Worm (Caenorhabditis elegans): ENCODE results near the gene Y38C1AA.6.

Gene Y38C1AA.6

ce11 chrIV:162530-162929, at the start of gene Y38C1AA.6:
Gene Y38C1AA.6 (plus strand): TSS chrIV:162830.
- TF ChIP-seq ama-1 (optimal IDR thresholded peaks at IDR 0.05) (no peak), ama-1 (GFP tag; optimal IDR thresholded peaks at IDR 0.05) (no peak), F10E7.11 (tag; optimal IDR thresholded peaks at IDR 0.05) (no peak), madf-6 (GFP tag; IDR thresholded peaks at IDR 0.05) (no peak), egl-44 (GFP tag; IDR thresholded peaks at IDR 0.05) (no peak), Y67H2A.10 (GFP tag; conservative IDR thresholded peaks at IDR 0.05) (no peak), ekl-4 (GFP tag; IDR thresholded peaks at IDR 0.05) (no peak), hrde-1 (tag; optimal IDR thresholded peaks at IDR 0.05; ENCODE audit: borderline replicate concordance) (no peak), C06A6.2 (GFP tag; conservative IDR thresholded peaks at IDR 0.05) (no peak), ztf-26 (tag; optimal IDR thresholded peaks at IDR 0.05) (no peak), mes-4 (tag; optimal IDR thresholded peaks at IDR 0.05) (no peak), C17E4.6 (GFP tag; IDR thresholded peaks at IDR 0.05) (no peak), sdz-38 (tag; optimal IDR thresholded peaks at IDR 0.05) (no peak), Y53G8AR.9 (GFP tag; conservative IDR thresholded peaks at IDR 0.05) (no peak), him-1 (tag; optimal IDR thresholded peaks at IDR 0.05) (no peak), athp-1 (tag; optimal IDR thresholded peaks at IDR 0.05) (no peak), ztf-22 (GFP tag; optimal IDR thresholded peaks at IDR 0.05) (no peak), gei-17 (GFP tag; optimal IDR thresholded peaks at IDR 0.05) (no peak), zfh-2 (GFP tag; conservative IDR thresholded peaks at IDR 0.05) (no peak), ceh-27 (GFP tag; optimal IDR thresholded peaks at IDR 0.05) (no peak)

ce11 chrIV:118786-119185, 43.8 kb upstream of the Y38C1AA.6 start:
- TF ChIP-seq lin-26 (GFP tag; IDR thresholded peaks at IDR 0.05), result peak; percentile 67
- TF ChIP-seq mxl-1 (tag; optimal IDR thresholded peaks at IDR 0.05), result no peak
- 0 out of 2 replicates have a peak, but pooled peaks have one; percentile 27 for TF ChIP-seq Y95B8A.8 (GFP tag; IDR thresholded peaks at IDR 0.05)
- no peak for TF ChIP-seq ztf-25 (GFP tag; IDR thresholded peaks at IDR 0.05)
- no peak for TF ChIP-seq T07F8.4 (tag; optimal IDR thresholded peaks at IDR 0.05)
- no peak for TF ChIP-seq rec-8 (tag; optimal IDR thresholded peaks at IDR 0.05)
- TF ChIP-seq F22D6.2 (tag; optimal IDR thresholded peaks at IDR 0.05), result no peak
- no peak for TF ChIP-seq nhr-80 (tag; optimal IDR thresholded peaks at IDR 0.05)
- no peak for TF ChIP-seq sptf-2 (GFP tag; optimal IDR thresholded peaks at IDR 0.05)
- TF ChIP-seq mel-28 (tag; optimal IDR thresholded peaks at IDR 0.05; ENCODE audit: borderline replicate concordance), result no peak
- no peak for TF ChIP-seq Y53F4B.3 (GFP tag; IDR thresholded peaks at IDR 0.05)
- TF ChIP-seq sea-2 (GFP tag; IDR thresholded peaks at IDR 0.05), result no peak
- no peak for TF ChIP-seq egrh-3 (GFP tag; IDR thresholded peaks at IDR 0.05)
- no peak for TF ChIP-seq akir-1 (GFP tag; optimal IDR thresholded peaks at IDR 0.05)
- TF ChIP-seq xnd-1 (tag; optimal IDR thresholded peaks at IDR 0.05), result no peak
- TF ChIP-seq B0261.1 (tag; optimal IDR thresholded peaks at IDR 0.05), result no peak
- no peak for TF ChIP-seq attf-5 (GFP tag; optimal IDR thresholded peaks at IDR 0.05)
- no peak for TF ChIP-seq let-607 (tag; optimal IDR thresholded peaks at IDR 0.05)
- TF ChIP-seq K11D2.4 (GFP tag; IDR thresholded peaks at IDR 0.05), result no peak
- no peak for TF ChIP-seq atf-7 (tag; optimal IDR thresholded peaks at IDR 0.05)
- no peak for TF ChIP-seq F52B5.7 (tag; optimal IDR thresholded peaks at IDR 0.05)
- TF ChIP-seq athp-1 (tag; optimal IDR thresholded peaks at IDR 0.05), result no peak
- no peak for TF ChIP-seq ceh-58 (GFP tag; IDR thresholded peaks at IDR 0.05)
- peak; percentile 63; the same call in 1 of the 2 replicates for TF ChIP-seq ekl-4 (GFP tag; IDR thresholded peaks at IDR 0.05)
- peak; percentile 36; the same call in 1 of the 2 replicates for TF ChIP-seq madf-6 (GFP tag; IDR thresholded peaks at IDR 0.05)
- no peak for TF ChIP-seq ceh-100 (GFP tag; IDR thresholded peaks at IDR 0.05)
- no peak for TF ChIP-seq hrde-1 (tag; optimal IDR thresholded peaks at IDR 0.05; ENCODE audit: borderline replicate concordance)
- no peak for TF ChIP-seq madf-8 (GFP tag; conservative IDR thresholded peaks at IDR 0.05)
- no peak for TF ChIP-seq tbx-9 (tag; optimal IDR thresholded peaks at IDR 0.05; ENCODE audit: borderline replicate concordance)
- TF ChIP-seq cebp-2 (GFP tag; IDR thresholded peaks at IDR 0.05), result no peak
- TF ChIP-seq hsf-1 (GFP tag; IDR thresholded peaks at IDR 0.05), result 0 out of 2 replicates have a peak, but pooled peaks have one; percentile 24
- TF ChIP-seq D2030.7 (GFP tag; IDR thresholded peaks at IDR 0.05), result peak; percentile 42
- TF ChIP-seq ama-1 (optimal IDR thresholded peaks at IDR 0.05), result no peak
- no peak for TF ChIP-seq ama-1 (GFP tag; optimal IDR thresholded peaks at IDR 0.05)
- TF ChIP-seq madf-3 (GFP tag; IDR thresholded peaks at IDR 0.05), result no peak
